Worm (Caenorhabditis elegans) whole organism, L2 larva: ENCODE data around the gene rgs-4.

Experiments used
- Y55F3AM.14 ChIP-seq: fragments of 200-800 bp; sonication (Bioruptor generic); optimal IDR thresholded peaks from 2 replicates; lab custom pipeline; 2018; ENCODE audit warnings: mild to moderate bottlenecking, missing genetic modification characterization, missing compliant biosample characterization
- aly-2 ChIP-seq: fragments of 150-350 bp; optimal IDR thresholded peaks from 2 replicates; lab custom pipeline; 2014; ENCODE audit warnings: missing biosample characterization, missing genetic modification characterization
- ama-1 ChIP-seq: fragments of 150-350 bp; optimal IDR thresholded peaks from 2 replicates; lab custom pipeline; 2018; ENCODE audit warnings: inconsistent platforms
- ceh-82 ChIP-seq: fragments of 150-350 bp; optimal IDR thresholded peaks from 2 replicates; lab custom pipeline; 2014; ENCODE audit warnings: missing biosample characterization, missing genetic modification characterization

ce11 chrII:12679635-12680034, 25.1 kb downstream of the rgs-4 start, which contains the start of the genes Y38E10A.33 and cox-10:
- TF ChIP-seq aly-2 (tag; lab: Kevin White, UChicago): no peak
- no peak for TF ChIP-seq ama-1
- no peak for TF ChIP-seq Y55F3AM.14 (GFP tag; lab: Kevin White, UChicago)
- no peak for TF ChIP-seq ceh-82
